Worm (Caenorhabditis elegans) whole organism, L1 larva: ENCODE results near the gene F49F1.5.

Experiments used
- alr-1 ChIP-seq: fragments of 200-800 bp; sonication (Bioruptor generic); optimal IDR thresholded peaks from 2 replicates; lab custom pipeline; 2018; ENCODE audit warnings: borderline replicate concordance, mild to moderate bottlenecking, missing genetic modification characterization, missing compliant biosample characterization
- elt-3 ChIP-seq, 6 experiments: fragments of 150-350 bp in 1 of 6; sonication (generic microtip); optimal IDR thresholded peaks; 2 replicates each; lab custom pipeline; 2017 to 2018; ENCODE audit warnings: missing biosample characterization in 6 of 6, missing genetic modification characterization in 6 of 6, inconsistent platforms in 1 of 6
- skn-1 ChIP-seq: fragments of 150-350 bp; optimal IDR thresholded peaks from 2 replicates; lab custom pipeline; 2014; ENCODE audit warnings: missing biosample characterization, missing genetic modification characterization
- tbx-2 ChIP-seq: sonication (generic microtip); optimal IDR thresholded peaks from 2 replicates; lab custom pipeline; 2016; ENCODE audit warnings: missing genetic modification characterization, missing compliant biosample characterization

DNA sequence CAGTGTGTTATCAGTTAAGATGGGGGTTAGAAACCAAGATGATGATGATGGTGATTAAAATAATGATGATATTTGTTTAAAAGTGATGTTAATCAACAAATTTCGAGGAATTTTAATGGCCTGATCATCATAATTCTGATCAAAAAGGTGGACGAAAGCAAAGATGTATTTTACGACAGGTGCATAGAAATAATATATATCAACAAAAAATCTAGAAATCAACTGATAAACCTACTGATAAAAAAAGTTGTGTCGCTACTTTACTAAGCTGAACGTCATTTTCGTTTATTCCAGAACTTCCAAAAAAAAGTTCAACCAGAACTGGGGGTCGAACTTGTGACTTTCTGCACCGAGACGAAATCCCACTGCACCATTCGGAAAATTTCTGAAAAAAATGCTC lies 2.9 kb upstream of the F49F1.5 start, which contains the start of gene mul-1:
- TF ChIP-seq alr-1 (tag; lab: Kevin White, UChicago), result no peak
- TF ChIP-seq skn-1, result no peak
- TF ChIP-seq tbx-2 (tag; lab: Kevin White, UChicago), result no peak
- no peak for TF ChIP-seq elt-3 (tag; optimal IDR thresholded peaks at IDR 0.05; lab: Kevin White, UChicago)
